Fruit fly (Drosophila melanogaster): ENCODE results near the gene subdued.

Gene subdued

dm6 chr3R:19642893-19643270, 360 bp upstream of the subdued start (continued):
- TF ChIP-seq Dp (GFP tag; optimal IDR thresholded peaks at IDR 0.05) (peak; percentile 47), sima (GFP tag; optimal IDR thresholded peaks at IDR 0.05) (no peak), grau (tag; optimal IDR thresholded peaks at IDR 0.05) (no peak), cas (GFP tag; IDR thresholded peaks at IDR 0.05) (no peak), lab (GFP tag; optimal IDR thresholded peaks at IDR 0.05) (peak; percentile 21), CG34422 (GFP tag; IDR thresholded peaks at IDR 0.05) (0 out of 3 replicates have a peak, but pooled peaks have one; percentile 7), vvl (GFP tag; IDR thresholded peaks at IDR 0.05) (peak; percentile 39; the same call in 1 of the 2 replicates), CG33557 (GFP tag; optimal IDR thresholded peaks at IDR 0.05) (no peak), crp (GFP tag; optimal IDR thresholded peaks at IDR 0.05) (peak; percentile 19 to 79), CG9437 (GFP tag; optimal IDR thresholded peaks at IDR 0.05) (peak; percentile 25), slbo (GFP tag; IDR thresholded peaks at IDR 0.05) (peak; percentile 21; the same call in 1 of the 2 replicates), CG13624 (GFP tag; optimal IDR thresholded peaks at IDR 0.05) (peak; percentile 35), stwl (tag; optimal IDR thresholded peaks at IDR 0.05) (peak; percentile 97), inv (GFP tag; IDR thresholded peaks at IDR 0.05; ENCODE audit: partially characterized antibody) (peak; percentile 53)

dm6 chr3R:19641498-19642065, 940 bp downstream of the subdued start:
- TF ChIP-seq odd (GFP tag; optimal IDR thresholded peaks at IDR 0.05) (peak; percentile 87), exex (tag; optimal IDR thresholded peaks at IDR 0.05) (peak; percentile 66), Taf1 (GFP tag; IDR thresholded peaks at IDR 0.05) (peak; percentile 83), Mes4 (GFP tag; optimal IDR thresholded peaks at IDR 0.05) (peak; percentile 19), Camta (GFP tag; optimal IDR thresholded peaks at IDR 0.05) (peak; percentile 56), sug (tag; optimal IDR thresholded peaks at IDR 0.05) (peak; percentile 69), CG3838 (GFP tag; optimal IDR thresholded peaks at IDR 0.05) (no peak), CG12236 (GFP tag; optimal IDR thresholded peaks at IDR 0.05) (peak; percentile 17), CoRest (tag; optimal IDR thresholded peaks at IDR 0.05) (peak; percentile 89), Xbp1 (GFP tag; optimal IDR thresholded peaks at IDR 0.05) (peak; percentile 82), Stat92E (GFP tag; optimal IDR thresholded peaks at IDR 0.05) (no peak), CG8290 (GFP tag; optimal IDR thresholded peaks at IDR 0.05) (no peak), CG8290 (tag; optimal IDR thresholded peaks at IDR 0.05) (peak; percentile 24 to 51), Doc2 (GFP tag; IDR thresholded peaks at IDR 0.05) (peak; percentile 59; the same call in 1 of the 2 replicates), chif (GFP tag; optimal IDR thresholded peaks at IDR 0.05) (peak; percentile 2 to 52), Lhr (GFP tag; optimal IDR thresholded peaks at IDR 0.05) (peak; percentile 48), CG12219 (GFP tag; optimal IDR thresholded peaks at IDR 0.05) (peak; percentile 87), gsb-n (tag; optimal IDR thresholded peaks at IDR 0.05) (peak; percentile 84), CG1233 (GFP tag; optimal IDR thresholded peaks at IDR 0.05) (peak; percentile 88), CG10274 (GFP tag; optimal IDR thresholded peaks at IDR 0.05) (peak; percentile 58), CG12744 (GFP tag; optimal IDR thresholded peaks at IDR 0.05) (peak; percentile 41), cg (GFP tag; optimal IDR thresholded peaks at IDR 0.05) (peak; percentile 16), sr (GFP tag; IDR thresholded peaks at IDR 0.05) (peak; percentile 57; the same call in 2 of the 3 replicates), ham (GFP tag; IDR thresholded peaks at IDR 0.05) (no peak), NfI (GFP tag; optimal IDR thresholded peaks at IDR 0.05) (peak; percentile 75), disco-r (GFP tag; optimal IDR thresholded peaks at IDR 0.05) (peak; percentile 28), Drgx (GFP tag; IDR thresholded peaks at IDR 0.05) (peak; percentile 91), Dek (tag; optimal IDR thresholded peaks at IDR 0.05) (peak; percentile 77), ewg (GFP tag; optimal IDR thresholded peaks at IDR 0.05) (peak; percentile 49), MTF-1 (GFP tag; optimal IDR thresholded peaks at IDR 0.05; ENCODE audit: borderline replicate concordance) (peak; percentile 75), cas (GFP tag; IDR thresholded peaks at IDR 0.05) (peak; percentile 76; the same call in 1 of the 2 replicates), CG6854 (GFP tag; optimal IDR thresholded peaks at IDR 0.05) (peak; percentile 85), pita (GFP tag; optimal IDR thresholded peaks at IDR 0.05) (no peak), Hmr (GFP tag; optimal IDR thresholded peaks at IDR 0.05) (peak; percentile 89), CG15011 (GFP tag; optimal IDR thresholded peaks at IDR 0.05) (peak; percentile 72)

All from whole organism, embryonic.